Worm (Caenorhabditis elegans) whole organism, L4 larva: ENCODE measurements around the gene srw-89.

ENCODE experiments used
- D1046.2 ChIP-seq: fragments of 200-800 bp; sonication (Bioruptor generic); IDR thresholded peaks from 2 replicates; pipeline ENCODE4 v1.3.6; 2022; ENCODE audit warnings: missing genetic modification characterization, missing compliant biosample characterization
- F10B5.3 ChIP-seq: sonication (generic microtip); optimal IDR thresholded peaks from 2 replicates; lab custom pipeline; 2016; ENCODE audit warnings: mild to moderate bottlenecking, missing genetic modification characterization, missing compliant biosample characterization
- F37D6.2 ChIP-seq: sonication (generic microtip); optimal IDR thresholded peaks from 2 replicates; lab custom pipeline; 2016; ENCODE audit warnings: mild to moderate bottlenecking, missing genetic modification characterization, missing compliant biosample characterization
- F44E2.7 ChIP-seq: fragments of 200-800 bp; sonication (Bioruptor generic); IDR thresholded peaks from 2 replicates; pipeline ENCODE4 v2.1.2; 2022; ENCODE audit warnings: missing genetic modification characterization, missing compliant biosample characterization
- F49E8.2 ChIP-seq: sonication (generic microtip); optimal IDR thresholded peaks from 2 replicates; lab custom pipeline; 2016; ENCODE audit warnings: missing compliant biosample characterization, mild to moderate bottlenecking, missing genetic modification characterization, borderline replicate concordance
- Y48G9A.11 ChIP-seq: fragments of 200-800 bp; sonication (Bioruptor generic); IDR thresholded peaks from 2 replicates; pipeline ENCODE4 v1.3.6; 2022; ENCODE audit warnings: missing genetic modification reagents, missing genetic modification characterization, missing compliant biosample characterization
- Y5F2A.4 ChIP-seq: fragments of 200-800 bp; sonication (Bioruptor generic); optimal IDR thresholded peaks from 2 replicates; lab custom pipeline; 2018; ENCODE audit warnings: mild to moderate bottlenecking, missing genetic modification characterization, missing compliant biosample characterization
- Y75B8A.6 ChIP-seq: fragments of 200-800 bp; sonication (Bioruptor generic); IDR thresholded peaks from 2 replicates; pipeline ENCODE4 v1.3.6; 2022; ENCODE audit warnings: missing genetic modification reagents, missing genetic modification characterization, missing compliant biosample characterization
- aha-1 ChIP-seq: fragments of 150-350 bp; peaks from one replicate; lab custom pipeline; 2014; ENCODE audit warnings: missing biosample characterization, missing genetic modification characterization
- aly-2 ChIP-seq: sonication (generic microtip); optimal IDR thresholded peaks from 2 replicates; lab custom pipeline; 2018; ENCODE audit warnings: missing biosample characterization, missing genetic modification characterization
- ama-1 ChIP-seq: fragments of 150-350 bp; optimal IDR thresholded peaks from 2 replicates; lab custom pipeline; 2014; ENCODE audit warnings: inconsistent platforms, mixed read lengths
- ceh-20 ChIP-seq: fragments of 200-800 bp; sonication (Bioruptor generic); IDR thresholded peaks from 2 replicates; pipeline ENCODE4 v1.3.6; 2022; ENCODE audit warnings: missing genetic modification reagents, missing genetic modification characterization, missing compliant biosample characterization
- ceh-44 ChIP-seq: fragments of 200-800 bp; sonication (Bioruptor generic); IDR thresholded peaks from 2 replicates; pipeline ENCODE4 v1.3.6; 2022; ENCODE audit warnings: missing genetic modification reagents, missing genetic modification characterization, missing compliant biosample characterization
- ceh-62 ChIP-seq: sonication (generic microtip); optimal IDR thresholded peaks from 2 replicates; lab custom pipeline; 2017; ENCODE audit warnings: missing biosample characterization, missing genetic modification characterization
- ces-1 ChIP-seq: fragments of 150-350 bp; sonication (generic microtip); optimal IDR thresholded peaks from 4 replicates; lab custom pipeline; 2014; ENCODE audit warnings: missing biosample characterization, missing genetic modification reagents, missing genetic modification characterization
- dpl-1 ChIP-seq: fragments of 150-350 bp; optimal IDR thresholded peaks from 2 replicates; lab custom pipeline; 2014; ENCODE audit warnings: missing biosample characterization, missing genetic modification reagents, missing genetic modification characterization
- duxl-1 ChIP-seq: sonication (generic microtip); optimal IDR thresholded peaks from 2 replicates; lab custom pipeline; 2016; ENCODE audit warnings: mild to moderate bottlenecking, missing genetic modification characterization, moderate library complexity, missing compliant biosample characterization; ENCODE audit not compliant: poor library complexity
- dve-1 ChIP-seq: sonication (generic microtip); optimal IDR thresholded peaks from 2 replicates; lab custom pipeline; 2017; ENCODE audit warnings: antibody characterized with exemption, mild to moderate bottlenecking, missing genetic modification characterization, missing compliant biosample characterization; ENCODE audit not compliant: insufficient read depth
- egl-27 ChIP-seq: sonication (generic microtip); optimal IDR thresholded peaks from 3 replicates; lab custom pipeline; 2017; ENCODE audit warnings: missing biosample characterization, missing genetic modification reagents, missing genetic modification characterization
- hlh-11 ChIP-seq: fragments of 200-800 bp; sonication (Bioruptor generic); optimal IDR thresholded peaks from 2 replicates; lab custom pipeline; 2018; ENCODE audit warnings: mild to moderate bottlenecking, missing genetic modification characterization, missing compliant biosample characterization
- hlh-30 ChIP-seq: sonication (generic microtip); optimal IDR thresholded peaks from 2 replicates; lab custom pipeline; 2017; ENCODE audit warnings: antibody characterized with exemption, mild to moderate bottlenecking, missing genetic modification characterization, missing compliant biosample characterization; ENCODE audit not compliant: insufficient read depth
- jun-1 ChIP-seq: fragments of 150-350 bp; optimal IDR thresholded peaks from 2 replicates; lab custom pipeline; 2014; ENCODE audit warnings: missing biosample characterization, missing genetic modification reagents, missing genetic modification characterization
- lin-1 ChIP-seq: fragments of 200-800 bp; sonication (Bioruptor generic); IDR thresholded peaks from 2 replicates; pipeline ENCODE4 v1.3.6; 2022; ENCODE audit warnings: missing genetic modification reagents, missing genetic modification characterization, missing compliant biosample characterization
- lin-15B ChIP-seq: fragments of 150-350 bp; sonication (generic microtip); optimal IDR thresholded peaks from 3 replicates; lab custom pipeline; 2014; ENCODE audit warnings: missing biosample characterization, missing genetic modification characterization
- lin-38 ChIP-seq: fragments of 200-800 bp; sonication (Bioruptor generic); IDR thresholded peaks from 2 replicates; pipeline ENCODE4 v1.3.6; 2022; ENCODE audit warnings: missing genetic modification reagents, missing genetic modification characterization, missing compliant biosample characterization
- lin-39 ChIP-seq: fragments of 150-350 bp; optimal IDR thresholded peaks from 2 replicates; lab custom pipeline; 2014; ENCODE audit warnings: missing biosample characterization, missing genetic modification reagents, missing genetic modification characterization
- lsy-2 ChIP-seq, 2 experiments: fragments of 150-350 bp in 1 of 2; sonication (generic microtip) in 1 of 2; optimal IDR thresholded peaks; 2 replicates each; lab custom pipeline; 2014 to 2017; ENCODE audit warnings: missing biosample characterization in 2 of 2, missing genetic modification characterization in 2 of 2
- madf-9 ChIP-seq: fragments of 200-800 bp; sonication (Bioruptor generic); conservative IDR thresholded peaks from 2 replicates; pipeline ENCODE4 v1.3.6; 2022; ENCODE audit warnings: missing genetic modification reagents, missing genetic modification characterization, missing compliant biosample characterization
- mdl-1 ChIP-seq, 2 experiments: fragments of 150-350 bp in 1 of 2; sonication (generic microtip) in 1 of 2; optimal IDR thresholded peaks; 2 replicates each; lab custom pipeline; 2014 to 2017; ENCODE audit warnings: missing biosample characterization in 2 of 2, missing genetic modification characterization in 2 of 2
- mep-1 ChIP-seq: fragments of 150-350 bp; sonication (generic microtip); optimal IDR thresholded peaks from 3 replicates; lab custom pipeline; 2014; ENCODE audit warnings: missing biosample characterization, missing genetic modification characterization
- mxl-3 ChIP-seq: fragments of 200-800 bp; sonication (Bioruptor generic); optimal IDR thresholded peaks from 2 replicates; lab custom pipeline; 2018; ENCODE audit warnings: mild to moderate bottlenecking, missing genetic modification characterization, missing compliant biosample characterization
- nhr-10 ChIP-seq: fragments of 150-350 bp; optimal IDR thresholded peaks from 2 replicates; lab custom pipeline; 2014; ENCODE audit warnings: missing biosample characterization, missing genetic modification characterization
- nhr-102 ChIP-seq: sonication (generic microtip); optimal IDR thresholded peaks from 2 replicates; lab custom pipeline; 2016; ENCODE audit warnings: mild to moderate bottlenecking, missing genetic modification characterization, moderate library complexity, missing compliant biosample characterization
- nhr-11 ChIP-seq: fragments of 150-350 bp; optimal IDR thresholded peaks from 2 replicates; lab custom pipeline; 2014; ENCODE audit warnings: missing biosample characterization, missing genetic modification characterization
- nhr-25 ChIP-seq: sonication (generic microtip); optimal IDR thresholded peaks from 2 replicates; lab custom pipeline; 2017; ENCODE audit warnings: missing genetic modification characterization, mild to moderate bottlenecking, missing compliant biosample characterization, antibody characterized with exemption, moderate library complexity, borderline replicate concordance; ENCODE audit not compliant: insufficient read depth
- nhr-41 ChIP-seq: fragments of 200-800 bp; sonication (Bioruptor generic); IDR thresholded peaks from 2 replicates; pipeline ENCODE4 v1.3.6; 2022; ENCODE audit warnings: missing genetic modification reagents, missing genetic modification characterization, missing compliant biosample characterization
- nhr-42 ChIP-seq: fragments of 200-800 bp; sonication (Bioruptor generic); IDR thresholded peaks from 2 replicates; pipeline ENCODE4 v1.3.6; 2022; ENCODE audit warnings: missing genetic modification characterization, missing compliant biosample characterization
- pha-4 ChIP-seq, 2 experiments: fragments of 150-350 bp in 1 of 2; fragments of 200-800 bp in 1 of 2; sonication (Bioruptor generic) in 1 of 2; IDR thresholded peaks in 1 of 2; optimal IDR thresholded peaks in 1 of 2; 2 replicates each; pipeline versions ENCODE4 v1.3.6 to Lab custom; 2014 to 2022; ENCODE audit warnings: missing genetic modification characterization in 2 of 2, missing genetic modification reagents in 2 of 2, missing biosample characterization in 1 of 2, missing compliant biosample characterization in 1 of 2
- pqm-1 ChIP-seq: sonication (generic microtip); optimal IDR thresholded peaks from 2 replicates; lab custom pipeline; 2017; ENCODE audit warnings: missing biosample characterization, missing genetic modification characterization
- saeg-2 ChIP-seq: fragments of 200-800 bp; sonication (Bioruptor generic); IDR thresholded peaks from 2 replicates; pipeline ENCODE4 v1.3.6; 2022; ENCODE audit warnings: missing genetic modification reagents, missing genetic modification characterization, missing compliant biosample characterization
- skn-1 ChIP-seq: fragments of 150-350 bp; optimal IDR thresholded peaks from 2 replicates; lab custom pipeline; 2014; ENCODE audit warnings: missing biosample characterization, missing genetic modification characterization
- spr-3 ChIP-seq: fragments of 200-800 bp; sonication (Bioruptor generic); optimal IDR thresholded peaks from 2 replicates; lab custom pipeline; 2018; ENCODE audit warnings: mild to moderate bottlenecking, missing genetic modification characterization, missing compliant biosample characterization
- unc-39 ChIP-seq: sonication (generic microtip); optimal IDR thresholded peaks from 2 replicates; lab custom pipeline; 2017; ENCODE audit warnings: missing biosample characterization, missing genetic modification characterization
- unc-62 ChIP-seq, 3 experiments: fragments of 150-350 bp in 1 of 3; sonication (generic microtip); optimal IDR thresholded peaks in 2 of 3; peaks in 1 of 3; 1 replicate in 1 of 3; 2 replicates in 2 of 3; lab custom pipeline; 2014 to 2017; ENCODE audit warnings: missing biosample characterization in 3 of 3, missing genetic modification characterization in 3 of 3, missing genetic modification reagents in 3 of 3, missing genotype in 1 of 3
- vab-7 ChIP-seq: fragments of 200-800 bp; sonication (Bioruptor generic); IDR thresholded peaks from 2 replicates; pipeline ENCODE4 v1.3.6; 2022; ENCODE audit warnings: missing genetic modification reagents, missing genetic modification characterization, missing compliant biosample characterization
- zag-1 ChIP-seq: fragments of 150-350 bp; optimal IDR thresholded peaks from 2 replicates; lab custom pipeline; 2014; ENCODE audit warnings: missing biosample characterization, missing genetic modification characterization
- zip-2 ChIP-seq: fragments of 150-350 bp; optimal IDR thresholded peaks from 2 replicates; lab custom pipeline; 2014; ENCODE audit warnings: missing biosample characterization, missing genetic modification characterization
- ztf-11 ChIP-seq: fragments of 150-350 bp; optimal IDR thresholded peaks from 2 replicates; lab custom pipeline; 2014; ENCODE audit warnings: missing biosample characterization, missing genetic modification characterization

The srw-89 gene

ce11 chrV:3979819-3980218 lies 37.1 kb upstream of the srw-89 start, which contains the start of gene nlp-31 (continued):
- TF ChIP-seq F49E8.2 (no peak), vab-7 (no peak), nhr-41 (no peak), jun-1 (tag; lab: Kevin White, UChicago) (no peak), lin-1 (GFP tag; lab: Robert Waterston, UW) (no peak), lin-38 (GFP tag; lab: Robert Waterston, UW) (no peak), Y5F2A.4 (GFP tag; lab: Kevin White, UChicago) (no peak), zip-2 (tag; lab: Kevin White, UChicago) (no peak), saeg-2 (GFP tag; lab: Robert Waterston, UW) (no peak), D1046.2 (GFP tag; lab: Robert Waterston, UW) (no peak), aly-2 (tag; lab: Kevin White, UChicago) (no peak), ces-1 (no peak), nhr-102 (peak; percentile 29), dpl-1 (GFP tag; lab: Kevin White, UChicago) (no peak), pqm-1 (tag; lab: Kevin White, UChicago) (no peak), nhr-42 (GFP tag; lab: Robert Waterston, UW) (no peak), ceh-20 (GFP tag; lab: Robert Waterston, UW) (0 out of 2 replicates have a peak, but pooled peaks have one; percentile 14), nhr-25 (tag; lab: Kevin White, UChicago) (peak; percentile 74), ama-1 (lab: Kevin White, UChicago) (no peak), madf-9 (GFP tag; lab: Robert Waterston, UW) (no peak), egl-27 (no peak), mxl-3 (peak; percentile 68), spr-3 (no peak), lin-15B (tag; lab: Kevin White, UChicago) (no peak), ztf-11 (tag; lab: Kevin White, UChicago) (no peak), F10B5.3 (tag; lab: Kevin White, UChicago) (no peak), mdl-1 (tag; optimal IDR thresholded peaks at IDR 0.05; lab: Kevin White, UChicago) (peak in 1 of 2 experiments; percentile 75), hlh-11 (tag; lab: Kevin White, UChicago) (peak; percentile 79), F44E2.7 (GFP tag; lab: Robert Waterston, UW) (no peak), Y48G9A.11 (no peak), ceh-44 (GFP tag; lab: Robert Waterston, UW) (no peak), lin-39 (tag; lab: Kevin White, UChicago) (no peak), Y75B8A.6 (no peak), unc-39 (tag; lab: Kevin White, UChicago) (no peak), mep-1 (no peak), F37D6.2 (tag; lab: Kevin White, UChicago) (no peak), nhr-10 (tag; lab: Kevin White, UChicago) (peak; percentile 71), nhr-11 (tag; lab: Kevin White, UChicago) (peak; percentile 15), dve-1 (tag; lab: Kevin White, UChicago) (no peak), zag-1 (tag; lab: Kevin White, UChicago) (no peak), ceh-62 (tag; lab: Kevin White, UChicago) (no peak)

ce11 chrV:3980228-3980933 lies 36.5 kb upstream of the srw-89 start:
- TF ChIP-seq skn-1 (tag; lab: Kevin White, UChicago) (no peak), dpl-1 (GFP tag; lab: Kevin White, UChicago) (no peak), egl-27 (no peak), unc-62 (GFP tag; optimal IDR thresholded peaks at IDR 0.05 in 1 of 2; lab: Kevin White, UChicago) (peak in 1 of 2 experiments; percentile 84), unc-62 (tag; optimal IDR thresholded peaks at IDR 0.05; lab: Kevin White, UChicago) (no peak), lsy-2 (tag; optimal IDR thresholded peaks at IDR 0.05; lab: Kevin White, UChicago) (no peak), spr-3 (no peak), vab-7 (no peak), hlh-30 (tag; lab: Kevin White, UChicago) (no peak), duxl-1 (tag; lab: Kevin White, UChicago) (no peak), aha-1 (tag; lab: Kevin White, UChicago) (peak; percentile 98), Y75B8A.6 (no peak), pha-4 (GFP tag; IDR thresholded peaks at IDR 0.05; lab: Robert Waterston, UW) (no peak), pha-4 (tag; optimal IDR thresholded peaks at IDR 0.05; lab: Kevin White, UChicago) (no peak), F37D6.2 (tag; lab: Kevin White, UChicago) (no peak)
